Worm (Caenorhabditis elegans): ENCODE measurements around the gene srz-19.
A peak's percentile ranks its signal among the peaks of the same experiment; 100 is the strongest.

srz-19 gene

DNA sequence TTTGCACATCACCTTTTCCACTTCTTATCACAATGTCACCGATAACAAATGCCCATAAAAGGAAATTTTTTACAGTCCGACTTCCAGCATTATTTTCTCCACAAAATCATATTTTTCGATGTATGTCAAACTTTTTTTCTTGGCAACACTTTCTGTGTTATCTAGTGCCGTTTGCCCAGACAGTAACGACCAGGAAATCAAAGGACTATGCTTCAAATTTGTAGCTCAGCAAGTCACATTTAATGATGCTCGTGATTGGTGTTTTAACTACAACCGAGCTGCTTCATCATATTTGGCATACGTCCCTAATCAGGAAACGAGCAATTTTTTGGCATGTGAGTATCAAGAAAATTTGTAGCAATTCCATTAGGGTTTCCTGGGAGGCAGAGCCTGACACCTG is 43.9 kb downstream of the srz-19 start:
- TF ChIP-seq nhr-80 (tag; optimal IDR thresholded peaks at IDR 0.05) (peak; percentile 13), ztf-6 (GFP tag; IDR thresholded peaks at IDR 0.05) (no peak), ztf-25 (GFP tag; IDR thresholded peaks at IDR 0.05) (no peak), gei-17 (GFP tag; optimal IDR thresholded peaks at IDR 0.05) (no peak)

DNA sequence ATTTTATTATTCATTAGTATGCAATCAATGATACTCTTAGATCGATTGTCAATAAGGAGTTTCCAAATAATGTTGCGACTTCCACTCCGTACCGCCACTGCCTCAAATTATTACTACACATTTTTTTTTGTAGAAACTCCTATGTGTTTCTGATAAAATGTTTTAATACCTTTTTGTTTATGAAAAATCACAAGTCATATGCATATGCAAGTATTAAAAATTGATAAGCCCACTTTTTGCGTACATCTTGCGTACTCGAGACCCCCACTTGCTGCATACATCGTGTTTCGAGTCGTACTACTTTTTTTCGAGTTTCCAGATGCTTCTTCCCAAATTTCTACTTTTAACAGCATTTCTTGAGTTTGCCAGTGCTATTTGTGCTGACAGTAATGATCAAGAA is 45.4 kb downstream of the srz-19 start, which contains the start of gene clec-76:
Gene clec-76 (plus strand): TSS at position 234 of the 400 bp plus-strand sequence.
- no peak for TF ChIP-seq F37B4.10 (GFP tag; IDR thresholded peaks at IDR 0.05)
- no peak for TF ChIP-seq hlh-12 (tag; optimal IDR thresholded peaks at IDR 0.05)
- no peak for TF ChIP-seq F57C9.4 (tag; optimal IDR thresholded peaks at IDR 0.05)
- no peak for TF ChIP-seq F39B2.1 (GFP tag; IDR thresholded peaks at IDR 0.05)
- TF ChIP-seq efl-1 (GFP tag; optimal IDR thresholded peaks at IDR 0.05), result no peak
- TF ChIP-seq nhr-80 (tag; optimal IDR thresholded peaks at IDR 0.05), result no peak
- no peak for TF ChIP-seq D2030.7 (GFP tag; IDR thresholded peaks at IDR 0.05)
- no peak for TF ChIP-seq let-607 (tag; optimal IDR thresholded peaks at IDR 0.05)
- TF ChIP-seq ceh-79 (tag; optimal IDR thresholded peaks at IDR 0.05), result no peak
- TF ChIP-seq let-526 (GFP tag; IDR thresholded peaks at IDR 0.05), result no peak
